Fruit fly (Drosophila melanogaster) whole organism, embryonic: Measurements from ENCODE around the gene Cog2.

ENCODE experiments used
- Abd-B ChIP-seq: fragments of 200-800 bp; sonication (Bioruptor generic); optimal IDR thresholded peaks from 2 replicates; lab custom pipeline; 2018; ENCODE audit warnings: missing biosample characterization, mild to moderate bottlenecking, missing genetic modification characterization, moderate library complexity
- Asciz ChIP-seq: fragments of 200-800 bp; sonication (Bioruptor generic); optimal IDR thresholded peaks from 2 replicates; lab custom pipeline; 2017; ENCODE audit warnings: missing biosample characterization, mild to moderate bottlenecking, missing genetic modification characterization, missing genetic modification reagents
- CG10431 ChIP-seq: fragments of 200-800 bp; sonication (Bioruptor generic); optimal IDR thresholded peaks from 3 replicates; lab custom pipeline; 2018; ENCODE audit warnings: missing biosample characterization, mild to moderate bottlenecking, missing genetic modification characterization
- CG10959 ChIP-seq: fragments of 200-800 bp; sonication (Bioruptor generic); IDR thresholded peaks from 2 replicates; pipeline ENCODE4 v1.3.6; 2022; ENCODE audit warnings: missing biosample characterization, missing genetic modification characterization
- CG11247 ChIP-seq: fragments of 200-800 bp; sonication (Bioruptor generic); IDR thresholded peaks from 2 replicates; pipeline ENCODE4 v1.3.6; 2022; ENCODE audit warnings: missing biosample characterization, missing genetic modification characterization
- CG12155 ChIP-seq: fragments of 200-800 bp; sonication (Bioruptor generic); optimal IDR thresholded peaks from 3 replicates; lab custom pipeline; 2016; ENCODE audit warnings: missing biosample characterization, missing genetic modification characterization
- CG12391 ChIP-seq: fragments of 200-800 bp; sonication (Bioruptor generic); optimal IDR thresholded peaks from 3 replicates; lab custom pipeline; 2018; ENCODE audit warnings: missing biosample characterization, mild to moderate bottlenecking, missing genetic modification characterization, moderate library complexity
- CG13624 ChIP-seq: fragments of 200-800 bp; sonication (Bioruptor generic); optimal IDR thresholded peaks from 2 replicates; lab custom pipeline; 2016; ENCODE audit warnings: missing biosample characterization, missing genetic modification characterization
- CG30020 ChIP-seq: fragments of 200-800 bp; optimal IDR thresholded peaks from 2 replicates; lab custom pipeline; 2019; ENCODE audit warnings: missing biosample characterization, mild to moderate bottlenecking, missing genetic modification characterization, moderate library complexity
- CG34376 ChIP-seq: fragments of 200-800 bp; sonication (Bioruptor generic); optimal IDR thresholded peaks from 2 replicates; lab custom pipeline; 2018; ENCODE audit warnings: missing biosample characterization, mild to moderate bottlenecking, missing genetic modification characterization
- CG42726 ChIP-seq: fragments of 200-800 bp; sonication (Bioruptor generic); IDR thresholded peaks from 2 replicates; pipeline ENCODE4 v1.3.6; 2022; ENCODE audit warnings: missing biosample characterization, missing genetic modification characterization; ENCODE audit not compliant: partially characterized antibody
- CG4854 ChIP-seq: fragments of 200-800 bp; sonication (Bioruptor generic); optimal IDR thresholded peaks from 2 replicates; lab custom pipeline; 2016; ENCODE audit warnings: missing biosample characterization, missing genetic modification characterization, inconsistent platforms
- CG6689 ChIP-seq: fragments of 200-800 bp; sonication (Bioruptor generic); IDR thresholded peaks from 2 replicates; pipeline ENCODE4 v1.3.6; 2022; ENCODE audit warnings: missing biosample characterization, missing genetic modification characterization
- CG6765 ChIP-seq: fragments of 200-800 bp; sonication (Bioruptor generic); optimal IDR thresholded peaks from 3 replicates; lab custom pipeline; 2017; ENCODE audit warnings: missing biosample characterization, mild to moderate bottlenecking, missing genetic modification characterization
- CG7786 ChIP-seq: fragments of 200-800 bp; sonication (Bioruptor generic); optimal IDR thresholded peaks from 2 replicates; lab custom pipeline; 2016; ENCODE audit warnings: missing biosample characterization, missing genetic modification characterization
- CG9437 ChIP-seq: fragments of 200-800 bp; sonication (Bioruptor generic); optimal IDR thresholded peaks from 2 replicates; lab custom pipeline; 2018; ENCODE audit warnings: missing biosample characterization, mild to moderate bottlenecking, missing genetic modification characterization
- CG9609 ChIP-seq: fragments of 200-800 bp; sonication (Bioruptor generic); optimal IDR thresholded peaks from 3 replicates; lab custom pipeline; 2016; ENCODE audit warnings: missing biosample characterization, missing genetic modification characterization
- CG9797 ChIP-seq: fragments of 200-800 bp; sonication (Bioruptor generic); optimal IDR thresholded peaks from 3 replicates; lab custom pipeline; 2018; ENCODE audit warnings: missing biosample characterization, mild to moderate bottlenecking, missing genetic modification characterization
- CrebB ChIP-seq: fragments of 200-800 bp; sonication (Bioruptor generic); optimal IDR thresholded peaks from 3 replicates; lab custom pipeline; 2018; ENCODE audit warnings: missing biosample characterization, mild to moderate bottlenecking, missing genetic modification characterization
- Drgx ChIP-seq: fragments of 200-800 bp; sonication (Bioruptor generic); IDR thresholded peaks from 2 replicates; pipeline ENCODE4 v1.3.6; 2022; ENCODE audit warnings: missing biosample characterization, missing genetic modification characterization
- E2f2 ChIP-seq: fragments of 200-800 bp; sonication (Bioruptor generic); IDR thresholded peaks from 2 replicates; pipeline ENCODE4 v1.3.6; 2022; ENCODE audit warnings: missing biosample characterization, missing genetic modification characterization
- ERR ChIP-seq: fragments of 200-800 bp; sonication (Bioruptor generic); optimal IDR thresholded peaks from 2 replicates; lab custom pipeline; 2016; ENCODE audit warnings: missing biosample characterization, missing genetic modification characterization
- Fer1 ChIP-seq: fragments of 200-800 bp; sonication (Bioruptor generic); optimal IDR thresholded peaks from 2 replicates; lab custom pipeline; 2017; ENCODE audit warnings: missing biosample characterization, mild to moderate bottlenecking, missing genetic modification characterization
- Fer3 ChIP-seq: fragments of 200-800 bp; sonication (Bioruptor generic); optimal IDR thresholded peaks from 2 replicates; lab custom pipeline; 2018; ENCODE audit warnings: missing biosample characterization, mild to moderate bottlenecking, missing genetic modification characterization, moderate library complexity
- HLH4C ChIP-seq: fragments of 200-800 bp; sonication (Bioruptor generic); IDR thresholded peaks from 3 replicates; pipeline ENCODE4 v1.3.6; 2022; ENCODE audit warnings: missing biosample characterization, missing genetic modification characterization; ENCODE audit not compliant: partially characterized antibody
- HLH54F ChIP-seq: fragments of 200-800 bp; sonication (Bioruptor generic); optimal IDR thresholded peaks from 3 replicates; lab custom pipeline; 2016; ENCODE audit warnings: missing biosample characterization, missing genetic modification characterization
- Hsf ChIP-seq: fragments of 200-800 bp; sonication (Bioruptor generic); optimal IDR thresholded peaks from 3 replicates; lab custom pipeline; 2016; ENCODE audit warnings: missing biosample characterization, missing genetic modification characterization
- Lpt ChIP-seq: fragments of >200 bp; optimal IDR thresholded peaks from 2 replicates; lab custom pipeline; 2018; ENCODE audit warnings: missing biosample characterization, missing genetic modification characterization
- MESR4 ChIP-seq: fragments of 200-800 bp; sonication (Bioruptor generic); optimal IDR thresholded peaks from 2 replicates; lab custom pipeline; 2018; ENCODE audit warnings: missing biosample characterization, mild to moderate bottlenecking, missing genetic modification characterization, moderate library complexity
- NC2β ChIP-seq: fragments of 200-800 bp; sonication (Bioruptor generic); optimal IDR thresholded peaks from 2 replicates; lab custom pipeline; 2016; ENCODE audit warnings: missing biosample characterization, missing genetic modification characterization
- Neu2 ChIP-seq: fragments of 200-800 bp; sonication (Bioruptor generic); optimal IDR thresholded peaks from 3 replicates; lab custom pipeline; 2016; ENCODE audit warnings: missing biosample characterization, missing genetic modification characterization, borderline replicate concordance
- Opbp ChIP-seq: fragments of 200-800 bp; sonication (Bioruptor generic); IDR thresholded peaks from 3 replicates; pipeline ENCODE4 v1.3.6; 2022; ENCODE audit warnings: missing biosample characterization, missing genetic modification characterization; ENCODE audit not compliant: partially characterized antibody
- Rfx ChIP-seq: fragments of 200-800 bp; sonication (Bioruptor generic); IDR thresholded peaks from 2 replicates; pipeline ENCODE4 v1.3.6; 2022; ENCODE audit warnings: missing biosample characterization, missing genetic modification characterization
- Sry-δ ChIP-seq: fragments of 200-800 bp; sonication (Bioruptor generic); optimal IDR thresholded peaks from 2 replicates; lab custom pipeline; 2016; ENCODE audit warnings: missing biosample characterization, missing genetic modification characterization
- Trl ChIP-seq, 3 experiments: fragments of >200 bp in 2 of 3; fragments of 200-800 bp in 1 of 3; sonication (Bioruptor generic) in 1 of 3; optimal IDR thresholded peaks; 2 replicates in 1 of 3; 3 replicates in 2 of 3; lab custom pipeline; 2016 to 2017; ENCODE audit warnings: missing biosample characterization in 1 of 3, missing genetic modification characterization in 1 of 3
- exex ChIP-seq: fragments of 200-800 bp; sonication (Bioruptor generic); optimal IDR thresholded peaks from 4 replicates; lab custom pipeline; 2018; ENCODE audit warnings: missing biosample characterization, mild to moderate bottlenecking, missing genetic modification characterization, moderate library complexity
- gcm2 ChIP-seq: fragments of 200-800 bp; sonication (Bioruptor generic); optimal IDR thresholded peaks from 2 replicates; lab custom pipeline; 2016; ENCODE audit warnings: missing biosample characterization, missing genetic modification characterization
- grn ChIP-seq: fragments of 200-800 bp; sonication (Bioruptor generic); optimal IDR thresholded peaks from 3 replicates; lab custom pipeline; 2017; ENCODE audit warnings: missing biosample characterization, missing genetic modification characterization
- ind ChIP-seq: fragments of 200-800 bp; sonication (Bioruptor generic); optimal IDR thresholded peaks from 3 replicates; lab custom pipeline; 2016; ENCODE audit warnings: missing biosample characterization, missing genetic modification characterization
- inv ChIP-seq: fragments of 200-800 bp; sonication (Bioruptor generic); IDR thresholded peaks from 2 replicates; pipeline ENCODE4 v1.3.6; 2022; ENCODE audit warnings: missing biosample characterization, missing genetic modification characterization; ENCODE audit not compliant: partially characterized antibody
- lab ChIP-seq: fragments of 200-800 bp; sonication (Bioruptor generic); optimal IDR thresholded peaks from 3 replicates; lab custom pipeline; 2017; ENCODE audit warnings: missing biosample characterization, missing genetic modification characterization, mild to moderate bottlenecking, moderate library complexity, missing genetic modification reagents
- lilli ChIP-seq: fragments of 200-800 bp; sonication (Bioruptor generic); optimal IDR thresholded peaks from 3 replicates; lab custom pipeline; 2016; ENCODE audit warnings: missing biosample characterization, missing genetic modification characterization
- lov ChIP-seq, 2 experiments: fragments of 200-800 bp in 1 of 2; fragments of >200 bp in 1 of 2; sonication (Bioruptor generic) in 1 of 2; IDR thresholded peaks in 1 of 2; optimal IDR thresholded peaks in 1 of 2; 2 replicates in 1 of 2; 3 replicates in 1 of 2; pipeline versions ENCODE4 v1.3.6 to Lab custom; 2017 to 2022; ENCODE audit warnings: missing biosample characterization in 1 of 2, missing genetic modification characterization in 1 of 2
- mirr ChIP-seq: fragments of 200-800 bp; sonication (Bioruptor generic); optimal IDR thresholded peaks from 3 replicates; lab custom pipeline; 2018; ENCODE audit warnings: missing biosample characterization, mild to moderate bottlenecking, missing genetic modification characterization
- sisA ChIP-seq: fragments of 200-800 bp; sonication (Bioruptor generic); IDR thresholded peaks from 2 replicates; pipeline ENCODE4 v1.3.6; 2022; ENCODE audit warnings: missing biosample characterization, missing genetic modification characterization
- slp2 ChIP-seq: fragments of 200-800 bp; sonication (Bioruptor generic); optimal IDR thresholded peaks from 2 replicates; lab custom pipeline; 2016; ENCODE audit warnings: missing biosample characterization, missing genetic modification characterization
- tna ChIP-seq: fragments of 200-800 bp; sonication (Bioruptor generic); IDR thresholded peaks from 2 replicates; pipeline ENCODE4 v1.3.6; 2022; ENCODE audit warnings: missing biosample characterization, missing genetic modification characterization; ENCODE audit not compliant: partially characterized antibody
- toy ChIP-seq: fragments of 200-800 bp; sonication (Bioruptor generic); IDR thresholded peaks from 2 replicates; pipeline ENCODE4 v1.3.6; 2022; ENCODE audit warnings: missing biosample characterization, missing genetic modification characterization
- unpg ChIP-seq: fragments of 200-800 bp; sonication (Bioruptor generic); optimal IDR thresholded peaks from 3 replicates; lab custom pipeline; 2018; ENCODE audit warnings: missing biosample characterization, mild to moderate bottlenecking, missing genetic modification characterization, moderate library complexity

Gene Cog2

dm6 chr3R:15371833-15372232, 10.4 kb upstream of the Cog2 start, which contains the start of the genes Ccm3 and CG6136 (continued):
- TF ChIP-seq exex (peak; percentile 43), CG12391 (tag; lab: Kevin White, UChicago) (peak; percentile 16), ERR (GFP tag; lab: Kevin White, UChicago) (peak; percentile 21), mirr (GFP tag; lab: Kevin White, UChicago) (peak; percentile 33), CG10959 (GFP tag; lab: Robert Waterston, UW) (0 out of 2 replicates have a peak, but pooled peaks have one; percentile 29), Hsf (peak; percentile 35), toy (GFP tag; lab: Robert Waterston, UW) (no peak), CG6689 (GFP tag; lab: Robert Waterston, UW) (0 out of 2 replicates have a peak, but pooled peaks have one; percentile 21), gcm2 (GFP tag; lab: Kevin White, UChicago) (peak; percentile 5), Drgx (GFP tag; lab: Robert Waterston, UW) (0 out of 2 replicates have a peak, but pooled peaks have one; percentile 20), HLH4C (peak; percentile 91), Rfx (GFP tag; lab: Robert Waterston, UW) (peak; percentile 86), Opbp (GFP tag; lab: Robert Waterston, UW) (peak; percentile 93), lilli (peak; percentile 52), Abd-B (no peak), E2f2 (GFP tag; lab: Robert Waterston, UW) (peak; percentile 66), Neu2 (GFP tag; lab: Kevin White, UChicago) (peak; percentile 23), Asciz (GFP tag; lab: Kevin White, UChicago) (no peak), CG4854 (GFP tag; lab: Kevin White, UChicago) (peak; percentile 33), sisA (GFP tag; lab: Robert Waterston, UW) (0 out of 2 replicates have a peak, but pooled peaks have one; percentile 12), Sry-δ (GFP tag; lab: Kevin White, UChicago) (peak; percentile 80), CG11247 (GFP tag; lab: Robert Waterston, UW) (peak; percentile 44; the same call in 1 of the 2 replicates), CG12155 (peak; percentile 42), slp2 (GFP tag; lab: Kevin White, UChicago) (no peak), lab (GFP tag; lab: Kevin White, UChicago) (peak; percentile 61), CG7786 (GFP tag; lab: Kevin White, UChicago) (peak; percentile 62), CG30020 (peak; percentile 19), Trl (optimal IDR thresholded peaks at IDR 0.05; lab: Kevin White, UChicago) (no peak), Trl (GFP tag; optimal IDR thresholded peaks at IDR 0.05; lab: Kevin White, UChicago) (peak; percentile 63), tna (GFP tag; lab: Robert Waterston, UW) (peak; percentile 89), inv (peak; percentile 81), MESR4 (GFP tag; lab: Kevin White, UChicago) (peak; percentile 86), CG10431 (no peak), CG9437 (GFP tag; lab: Kevin White, UChicago) (peak; percentile 40), unpg (GFP tag; lab: Kevin White, UChicago) (peak; percentile 36), Fer3 (tag; lab: Kevin White, UChicago) (peak; percentile 42), CrebB (tag; lab: Kevin White, UChicago) (peak; percentile 21), grn (no peak), CG42726 (GFP tag; lab: Robert Waterston, UW) (peak; percentile 89; the same call in 1 of the 2 replicates), HLH54F (GFP tag; lab: Kevin White, UChicago) (peak; percentile 35), CG34376 (GFP tag; lab: Kevin White, UChicago) (peak; percentile 70), CG9797 (GFP tag; lab: Kevin White, UChicago) (peak; percentile 26), Fer1 (GFP tag; lab: Kevin White, UChicago) (peak; percentile 65), lov (optimal IDR thresholded peaks at IDR 0.05; lab: Kevin White, UChicago) (no peak), lov (GFP tag; IDR thresholded peaks at IDR 0.05; lab: Robert Waterston, UW) (0 out of 3 replicates have a peak, but pooled peaks have one; percentile 41), CG9609 (GFP tag; lab: Kevin White, UChicago) (peak; percentile 15), ind (peak; percentile 19), CG13624 (GFP tag; lab: Kevin White, UChicago) (peak; percentile 74), NC2β (GFP tag; lab: Kevin White, UChicago) (peak; percentile 35), CG6765 (GFP tag; lab: Kevin White, UChicago) (peak; percentile 52), Lpt (GFP tag; lab: Kevin White, UChicago) (no peak)
